Worm (Caenorhabditis elegans) whole organism, L4 larva: Measurements from ENCODE around the gene H06I04.3.

Experiments used
- R02D3.7 ChIP-seq: fragments of 150-350 bp; sonication (generic microtip); optimal IDR thresholded peaks from 3 replicates; lab custom pipeline; 2014; ENCODE audit warnings: missing biosample characterization, missing genetic modification characterization
- ZK337.2 ChIP-seq: fragments of 200-800 bp; sonication (Bioruptor generic); IDR thresholded peaks from 2 replicates; pipeline ENCODE4 v1.3.6; 2022; ENCODE audit warnings: missing genetic modification reagents, missing genetic modification characterization, missing compliant biosample characterization
- aha-1 ChIP-seq: fragments of 150-350 bp; peaks from one replicate; lab custom pipeline; 2014; ENCODE audit warnings: missing biosample characterization, missing genetic modification characterization
- attf-4 ChIP-seq: sonication (generic microtip); optimal IDR thresholded peaks from 3 replicates; lab custom pipeline; 2017; ENCODE audit warnings: missing biosample characterization, missing genetic modification characterization
- ceh-28 ChIP-seq: fragments of 150-350 bp; optimal IDR thresholded peaks from 2 replicates; lab custom pipeline; 2014; ENCODE audit warnings: missing biosample characterization, missing genetic modification reagents, missing genetic modification characterization
- ceh-62 ChIP-seq: sonication (generic microtip); optimal IDR thresholded peaks from 2 replicates; lab custom pipeline; 2017; ENCODE audit warnings: missing biosample characterization, missing genetic modification characterization
- ceh-82 ChIP-seq: sonication (generic microtip); optimal IDR thresholded peaks from 2 replicates; lab custom pipeline; 2017; ENCODE audit warnings: missing biosample characterization, missing genetic modification characterization
- cey-2 ChIP-seq: sonication (generic microtip); optimal IDR thresholded peaks from 3 replicates; lab custom pipeline; 2017; ENCODE audit warnings: missing genetic modification characterization, mild to moderate bottlenecking, missing compliant biosample characterization, antibody characterized with exemption, borderline replicate concordance; ENCODE audit not compliant: insufficient read depth
- daf-12 ChIP-seq: fragments of 150-350 bp; optimal IDR thresholded peaks from 2 replicates; lab custom pipeline; 2014; ENCODE audit warnings: missing biosample characterization, missing genetic modification reagents, missing genetic modification characterization
- daf-16 ChIP-seq, 3 experiments: sonication (generic microtip); optimal IDR thresholded peaks; 2 replicates each; lab custom pipeline; 2016 to 2017; ENCODE audit warnings: missing genetic modification characterization in 3 of 3, missing genetic modification reagents in 3 of 3, mild to moderate bottlenecking in 2 of 3, missing compliant biosample characterization in 2 of 3, missing biosample characterization in 1 of 3, moderate library complexity in 1 of 3
- fos-1 ChIP-seq: fragments of 150-350 bp; optimal IDR thresholded peaks from 2 replicates; lab custom pipeline; 2014; ENCODE audit warnings: missing biosample characterization, missing genetic modification characterization
- gei-8 ChIP-seq: fragments of 200-800 bp; sonication (Bioruptor generic); optimal IDR thresholded peaks from 2 replicates; lab custom pipeline; 2018; ENCODE audit warnings: mild to moderate bottlenecking, missing genetic modification characterization, missing compliant biosample characterization
- hif-1 ChIP-seq, 2 experiments: sonication (generic microtip); optimal IDR thresholded peaks; 2 replicates each; lab custom pipeline; 2016 to 2017; ENCODE audit warnings: missing compliant biosample characterization in 2 of 2, missing genetic modification characterization in 2 of 2, missing genetic modification reagents in 2 of 2, missing genotype in 2 of 2, mild to moderate bottlenecking in 1 of 2
- hlh-11 ChIP-seq: fragments of 200-800 bp; sonication (Bioruptor generic); optimal IDR thresholded peaks from 2 replicates; lab custom pipeline; 2018; ENCODE audit warnings: mild to moderate bottlenecking, missing genetic modification characterization, missing compliant biosample characterization
- hmg-1.1 ChIP-seq: fragments of 200-800 bp; sonication (Bioruptor generic); IDR thresholded peaks from 2 replicates; pipeline ENCODE4 v1.3.6; 2022; ENCODE audit warnings: missing genetic modification reagents, missing genetic modification characterization, missing compliant biosample characterization
- lin-13 ChIP-seq: fragments of 150-350 bp; optimal IDR thresholded peaks from 2 replicates; lab custom pipeline; 2014; ENCODE audit warnings: missing biosample characterization, missing genetic modification reagents, missing genetic modification characterization
- lin-38 ChIP-seq: fragments of 200-800 bp; sonication (Bioruptor generic); IDR thresholded peaks from 2 replicates; pipeline ENCODE4 v1.3.6; 2022; ENCODE audit warnings: missing genetic modification reagents, missing genetic modification characterization, missing compliant biosample characterization
- lir-3 ChIP-seq: sonication (generic microtip); optimal IDR thresholded peaks from 2 replicates; lab custom pipeline; 2016; ENCODE audit warnings: mild to moderate bottlenecking, missing genetic modification characterization, missing compliant biosample characterization
- lsy-2 ChIP-seq, 2 experiments: fragments of 150-350 bp in 1 of 2; sonication (generic microtip) in 1 of 2; optimal IDR thresholded peaks; 2 replicates each; lab custom pipeline; 2014 to 2017; ENCODE audit warnings: missing biosample characterization in 2 of 2, missing genetic modification characterization in 2 of 2
- madf-5 ChIP-seq, 2 experiments: fragments of 200-800 bp; sonication (Bioruptor generic); IDR thresholded peaks; 2 replicates each; pipeline ENCODE4 v1.3.6; 2022; ENCODE audit warnings: missing compliant biosample characterization in 2 of 2, missing genetic modification characterization in 2 of 2
- madf-9 ChIP-seq: fragments of 200-800 bp; sonication (Bioruptor generic); conservative IDR thresholded peaks from 2 replicates; pipeline ENCODE4 v1.3.6; 2022; ENCODE audit warnings: missing genetic modification reagents, missing genetic modification characterization, missing compliant biosample characterization
- mdt-29 ChIP-seq: fragments of 200-800 bp; sonication (Bioruptor generic); IDR thresholded peaks from 2 replicates; pipeline ENCODE4 v1.3.6; 2022; ENCODE audit warnings: missing genetic modification reagents, missing genetic modification characterization, missing compliant biosample characterization
- mxl-2 ChIP-seq: fragments of 200-800 bp; sonication (Bioruptor generic); conservative IDR thresholded peaks from 2 replicates; pipeline ENCODE4 v1.3.6; 2022; ENCODE audit warnings: missing genetic modification reagents, missing genetic modification characterization, missing compliant biosample characterization
- nhr-10 ChIP-seq: fragments of 150-350 bp; optimal IDR thresholded peaks from 2 replicates; lab custom pipeline; 2014; ENCODE audit warnings: missing biosample characterization, missing genetic modification characterization
- nhr-102 ChIP-seq: sonication (generic microtip); optimal IDR thresholded peaks from 2 replicates; lab custom pipeline; 2016; ENCODE audit warnings: mild to moderate bottlenecking, missing genetic modification characterization, moderate library complexity, missing compliant biosample characterization
- nhr-11 ChIP-seq: fragments of 150-350 bp; optimal IDR thresholded peaks from 2 replicates; lab custom pipeline; 2014; ENCODE audit warnings: missing biosample characterization, missing genetic modification characterization
- nhr-111 ChIP-seq: fragments of 200-800 bp; sonication (Bioruptor generic); optimal IDR thresholded peaks from 2 replicates; lab custom pipeline; 2018; ENCODE audit warnings: mild to moderate bottlenecking, missing genetic modification characterization, missing compliant biosample characterization
- nhr-28 ChIP-seq: fragments of 150-350 bp; optimal IDR thresholded peaks from 2 replicates; lab custom pipeline; 2014; ENCODE audit warnings: missing biosample characterization, missing genetic modification characterization
- nhr-48 ChIP-seq: sonication (generic microtip); optimal IDR thresholded peaks from 2 replicates; lab custom pipeline; 2016; ENCODE audit warnings: mild to moderate bottlenecking, missing genetic modification characterization, missing compliant biosample characterization
- nhr-6 ChIP-seq: fragments of 150-350 bp; optimal IDR thresholded peaks from 2 replicates; lab custom pipeline; 2014; ENCODE audit warnings: missing biosample characterization, missing genetic modification characterization
- nhr-76 ChIP-seq: fragments of 150-350 bp; optimal IDR thresholded peaks from 2 replicates; lab custom pipeline; 2014; ENCODE audit warnings: missing biosample characterization, missing genetic modification characterization
- nhr-77 ChIP-seq: fragments of 150-350 bp; optimal IDR thresholded peaks from 2 replicates; lab custom pipeline; 2014; ENCODE audit warnings: missing biosample characterization, missing genetic modification characterization
- snpc-1.2 ChIP-seq: fragments of 200-800 bp; sonication (Bioruptor generic); IDR thresholded peaks from 2 replicates; pipeline ENCODE4 v1.3.6; 2022; ENCODE audit warnings: missing genetic modification reagents, missing genetic modification characterization, missing compliant biosample characterization
- unc-62 ChIP-seq, 3 experiments: fragments of 150-350 bp in 1 of 3; sonication (generic microtip); optimal IDR thresholded peaks in 2 of 3; peaks in 1 of 3; 1 replicate in 1 of 3; 2 replicates in 2 of 3; lab custom pipeline; 2014 to 2017; ENCODE audit warnings: missing biosample characterization in 3 of 3, missing genetic modification characterization in 3 of 3, missing genetic modification reagents in 3 of 3, missing genotype in 1 of 3
- vab-7 ChIP-seq: fragments of 200-800 bp; sonication (Bioruptor generic); IDR thresholded peaks from 2 replicates; pipeline ENCODE4 v1.3.6; 2022; ENCODE audit warnings: missing genetic modification reagents, missing genetic modification characterization, missing compliant biosample characterization
- zip-11 ChIP-seq: fragments of 200-800 bp; sonication (Bioruptor generic); IDR thresholded peaks from 2 replicates; pipeline ENCODE4 v1.3.6; 2022; ENCODE audit warnings: missing genetic modification characterization, missing compliant biosample characterization
- ztf-11 ChIP-seq: fragments of 150-350 bp; optimal IDR thresholded peaks from 2 replicates; lab custom pipeline; 2014; ENCODE audit warnings: missing biosample characterization, missing genetic modification characterization

H06I04.3 gene

ce11 chrIII:3099407-3099806, 29.1 kb downstream of the H06I04.3 start:
- TF ChIP-seq aha-1 (tag; lab: Kevin White, UChicago), result peak; percentile 72
- TF ChIP-seq nhr-28 (tag; lab: Kevin White, UChicago), result no peak
- TF ChIP-seq ztf-11, result no peak
- TF ChIP-seq lin-38 (GFP tag; lab: Robert Waterston, UW), result 0 out of 2 replicates have a peak, but pooled peaks have one; percentile 32
- no peak for TF ChIP-seq mdt-29 (GFP tag; lab: Robert Waterston, UW)
- TF ChIP-seq, all 104 proteins: peak for 2

DNA sequence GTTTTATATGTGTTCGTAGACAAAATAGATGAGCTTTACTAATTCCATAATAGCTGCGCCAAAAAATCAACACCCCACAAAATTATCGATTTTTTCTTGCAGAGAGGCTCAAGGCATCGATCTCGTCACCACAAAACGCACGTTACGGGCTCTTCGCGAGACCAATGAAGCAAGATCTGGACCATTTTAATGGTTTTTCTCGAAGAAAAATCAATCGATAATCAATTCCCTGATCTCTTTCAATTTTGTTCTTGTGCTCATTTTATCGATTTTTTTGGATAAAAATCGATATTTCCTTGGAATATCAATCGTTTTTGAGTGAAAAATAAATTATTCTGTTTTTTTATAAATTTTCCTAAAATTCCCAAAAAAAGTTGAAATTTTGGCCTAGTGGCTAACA, 29.8 kb downstream of the H06I04.3 start:
- TF ChIP-seq hlh-11 (tag; lab: Kevin White, UChicago) (no peak), ceh-28 (tag; lab: Kevin White, UChicago) (peak; percentile 92)

DNA sequence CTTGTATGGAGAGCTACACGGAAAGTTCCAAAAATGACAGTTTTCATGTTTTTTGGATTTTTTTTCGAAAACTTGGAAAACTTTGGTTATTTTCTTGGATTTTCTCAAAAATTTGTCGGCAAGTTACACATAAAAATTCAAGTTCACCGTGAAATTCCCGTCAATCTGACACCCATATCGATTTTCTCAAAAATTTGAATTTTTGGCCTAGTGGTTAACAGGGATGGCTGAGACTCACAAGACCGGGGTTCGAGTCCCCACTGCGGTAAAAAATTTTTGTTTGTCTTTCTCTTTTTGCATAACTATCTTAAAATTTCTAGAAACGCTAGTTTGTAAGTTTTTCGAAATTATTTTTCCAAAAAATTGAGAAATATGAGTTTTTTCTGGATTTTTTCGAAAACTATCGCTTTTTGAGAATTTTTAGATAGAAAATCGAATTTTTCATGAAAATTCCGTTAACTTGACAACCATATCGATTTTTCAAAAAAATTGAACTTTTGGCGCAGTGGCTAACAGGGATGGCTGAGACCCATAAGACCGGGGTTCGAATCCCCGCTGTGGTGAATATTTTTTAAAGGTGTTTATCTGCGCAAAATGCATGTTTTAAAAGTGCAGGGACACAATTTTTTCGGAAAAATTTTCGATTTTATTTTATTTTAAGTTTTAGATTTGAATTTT, 30.4 kb downstream of the H06I04.3 start:
- TF ChIP-seq madf-5 (GFP tag; IDR thresholded peaks at IDR 0.05; lab: Robert Waterston, UW) (no peak), unc-62 (GFP tag; optimal IDR thresholded peaks at IDR 0.05 in 1 of 2; lab: Kevin White, UChicago) (peak in 1 of 2 experiments; percentile 58), unc-62 (tag; optimal IDR thresholded peaks at IDR 0.05; lab: Kevin White, UChicago) (no peak), aha-1 (tag; lab: Kevin White, UChicago) (peak; percentile 13), nhr-77 (tag; lab: Kevin White, UChicago) (no peak), attf-4 (no peak), madf-9 (GFP tag; lab: Robert Waterston, UW) (no peak)

DNA sequence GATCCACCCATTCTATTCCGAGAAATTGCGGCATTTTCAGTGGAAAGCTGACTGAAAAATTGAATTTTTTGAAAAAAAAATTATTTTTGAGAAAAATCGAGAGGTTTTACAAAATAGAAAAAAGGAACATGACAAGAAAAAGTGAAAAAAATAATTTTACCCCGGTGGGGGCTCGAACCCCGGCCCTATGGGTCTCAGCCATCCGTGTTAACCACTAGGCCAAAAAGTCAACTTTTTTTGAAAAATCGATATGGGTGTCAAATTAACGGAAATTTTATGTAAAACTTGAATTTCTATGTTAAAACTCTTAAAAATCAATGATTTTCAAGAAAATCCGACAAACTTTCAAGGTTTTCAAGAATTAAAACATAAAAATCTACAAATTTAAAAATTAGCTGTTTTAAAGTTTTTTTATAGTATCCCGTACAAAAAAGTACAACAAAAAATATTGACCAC, 33.6 kb downstream of the H06I04.3 start, which contains the start of gene Y53G8B.2:
Gene Y53G8B.2 (minus strand): TSS at position 51 of the 456 bp plus-strand sequence.
- TF ChIP-seq fos-1 (tag; lab: Kevin White, UChicago) (no peak), aha-1 (tag; lab: Kevin White, UChicago) (peak; percentile 66), hmg-1.1 (GFP tag; lab: Robert Waterston, UW) (no peak)

DNA sequence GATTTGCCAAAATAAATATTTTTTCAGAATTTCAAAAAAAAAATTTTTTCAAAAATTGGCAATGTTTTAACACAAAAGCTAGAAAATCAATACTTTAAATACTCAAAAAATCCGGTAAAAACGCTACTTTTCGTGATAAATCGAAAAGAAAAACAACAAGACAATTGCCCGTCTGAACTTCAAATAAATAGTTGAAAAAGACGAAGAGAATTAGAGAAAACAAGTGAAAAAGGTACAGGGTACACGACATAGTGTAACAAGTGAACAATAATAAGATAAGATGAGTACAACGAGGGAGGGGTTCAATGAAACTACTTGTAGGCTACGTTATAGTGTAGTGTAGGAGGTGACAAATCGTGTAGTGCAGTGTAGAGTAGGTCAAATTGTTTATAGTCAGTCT, 34.2 kb downstream of the H06I04.3 start:
- TF ChIP-seq R02D3.7 (tag; lab: Kevin White, UChicago) (no peak), ceh-28 (tag; lab: Kevin White, UChicago) (no peak), vab-7 (no peak), hif-1 (tag; optimal IDR thresholded peaks at IDR 0.05; lab: Kevin White, UChicago) (peak in 1 of 2 experiments; percentile 74), nhr-6 (tag; lab: Kevin White, UChicago) (no peak), zip-11 (no peak), nhr-28 (tag; lab: Kevin White, UChicago) (peak; percentile 92), cey-2 (tag; lab: Kevin White, UChicago) (peak; percentile 50), ceh-82 (no peak), daf-16 (GFP tag; optimal IDR thresholded peaks at IDR 0.05; lab: Kevin White, UChicago) (no peak), daf-16 (tag; optimal IDR thresholded peaks at IDR 0.05; lab: Kevin White, UChicago) (peak; percentile 57), lin-13 (peak; percentile 23), daf-12 (tag; lab: Kevin White, UChicago) (no peak), ZK337.2 (GFP tag; lab: Robert Waterston, UW) (no peak), nhr-48 (tag; lab: Kevin White, UChicago) (peak; percentile 48), mdt-29 (GFP tag; lab: Robert Waterston, UW) (no peak), nhr-10 (tag; lab: Kevin White, UChicago) (no peak), snpc-1.2 (GFP tag; lab: Robert Waterston, UW) (no peak), ztf-11 (no peak), nhr-11 (tag; lab: Kevin White, UChicago) (peak; percentile 82), gei-8 (no peak), nhr-111 (GFP tag; lab: Kevin White, UChicago) (no peak), lsy-2 (tag; optimal IDR thresholded peaks at IDR 0.05; lab: Kevin White, UChicago) (peak in 1 of 2 experiments; percentile 3), nhr-76 (tag; lab: Kevin White, UChicago) (no peak), nhr-102 (tag; lab: Kevin White, UChicago) (no peak), nhr-77 (tag; lab: Kevin White, UChicago) (peak; percentile 14), lir-3 (tag; lab: Kevin White, UChicago) (no peak), madf-9 (GFP tag; lab: Robert Waterston, UW) (no peak), mxl-2 (GFP tag; lab: Robert Waterston, UW) (no peak), ceh-62 (tag; lab: Kevin White, UChicago) (no peak)
